Fruit fly (Drosophila melanogaster): Measurements from ENCODE around the gene CG17359.

Gene CG17359

DNA sequence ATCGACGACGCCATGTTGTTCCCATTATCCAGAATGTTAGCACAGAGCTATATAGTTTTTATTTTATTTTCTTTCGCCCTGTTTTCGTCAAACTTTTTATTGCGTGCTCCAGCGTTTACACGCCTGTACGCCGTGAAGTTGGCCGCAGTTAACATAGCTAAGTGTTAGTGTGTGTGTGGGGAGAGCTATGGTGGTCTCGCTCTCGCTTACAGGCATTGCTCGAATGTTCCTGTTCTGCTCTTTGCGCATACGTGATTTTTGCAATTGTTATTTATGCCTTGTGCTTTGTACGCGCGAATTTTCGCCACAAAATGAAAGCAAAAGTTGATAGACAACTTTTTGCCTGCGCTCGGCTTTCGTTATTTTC is 5.0 kb upstream of the CG17359 start:
- TF ChIP-seq sv (GFP tag; optimal IDR thresholded peaks at IDR 0.05): no peak
- TF ChIP-seq Dif (GFP tag; optimal IDR thresholded peaks at IDR 0.05; ENCODE audit: partially characterized antibody): peak; percentile 59
- TF ChIP-seq Sp1 (GFP tag; optimal IDR thresholded peaks at IDR 0.05): peak; percentile 48
- no peak for TF ChIP-seq CrebA (GFP tag; optimal IDR thresholded peaks at IDR 0.05; ENCODE audit: borderline replicate concordance)
- TF ChIP-seq jim (GFP tag; optimal IDR thresholded peaks at IDR 0.05): no peak
- no peak for TF ChIP-seq Dfd (GFP tag; optimal IDR thresholded peaks at IDR 0.05)
- TF ChIP-seq foxo (GFP tag; optimal IDR thresholded peaks at IDR 0.05): no peak
- TF ChIP-seq woc (GFP tag; optimal IDR thresholded peaks at IDR 0.05): no peak
- peak; percentile 21 for TF ChIP-seq fru (GFP tag; optimal IDR thresholded peaks at IDR 0.05)
- TF ChIP-seq GATAd (GFP tag; optimal IDR thresholded peaks at IDR 0.05): no peak
- no peak for TF ChIP-seq Hr83 (GFP tag; optimal IDR thresholded peaks at IDR 0.05; ENCODE audit: poor library complexity, severe bottlenecking)
- no peak for TF ChIP-seq N (GFP tag; optimal IDR thresholded peaks at IDR 0.05)
- no peak for TF ChIP-seq pan (optimal IDR thresholded peaks at IDR 0.05)
- no peak for TF ChIP-seq Mio (GFP tag; optimal IDR thresholded peaks at IDR 0.05)
- no peak for TF ChIP-seq Hnf4 (GFP tag; optimal IDR thresholded peaks at IDR 0.05)
- no peak for TF ChIP-seq ey (GFP tag; optimal IDR thresholded peaks at IDR 0.05)
- TF ChIP-seq sage (GFP tag; optimal IDR thresholded peaks at IDR 0.05): no peak
- TF ChIP-seq dsf (GFP tag; optimal IDR thresholded peaks at IDR 0.05; ENCODE audit: borderline replicate concordance): no peak
- no peak for TF ChIP-seq dl (GFP tag; optimal IDR thresholded peaks at IDR 0.05; ENCODE audit: insufficient read depth in 1 of 2, partially characterized antibody in 2 of 2)
- TF ChIP-seq Jra (GFP tag; optimal IDR thresholded peaks at IDR 0.05): no peak
- no peak for TF ChIP-seq Myc (optimal IDR thresholded peaks at IDR 0.05)
- TF ChIP-seq dmrt93B (GFP tag; optimal IDR thresholded peaks at IDR 0.05): peak; percentile 7
- peak; percentile 5 for TF ChIP-seq br (GFP tag; optimal IDR thresholded peaks at IDR 0.05)
- TF ChIP-seq lola (GFP tag; optimal IDR thresholded peaks at IDR 0.05): no peak
- TF ChIP-seq CG32264 (GFP tag; optimal IDR thresholded peaks at IDR 0.05): no peak
- TF ChIP-seq usp (GFP tag; optimal IDR thresholded peaks at IDR 0.05): no peak
- TF ChIP-seq brk (GFP tag; optimal IDR thresholded peaks at IDR 0.05): peak; percentile 7
- TF ChIP-seq HLH106 (tag; optimal IDR thresholded peaks at IDR 0.05): peak; percentile 15
- no peak for TF ChIP-seq h (GFP tag; optimal IDR thresholded peaks at IDR 0.05)
- TF ChIP-seq OdsH (GFP tag; optimal IDR thresholded peaks at IDR 0.05): no peak
- no peak for TF ChIP-seq CG9705 (GFP tag; optimal IDR thresholded peaks at IDR 0.05)
- no peak for TF ChIP-seq Rel (GFP tag; optimal IDR thresholded peaks at IDR 0.05)
- peak; percentile 54 for TF ChIP-seq Rel (tag; optimal IDR thresholded peaks at IDR 0.05)
- TF ChIP-seq rgr (GFP tag; optimal IDR thresholded peaks at IDR 0.05): peak; percentile 30
- no peak for TF ChIP-seq Abd-B (GFP tag; optimal IDR thresholded peaks at IDR 0.05)
- peak; percentile 100 for TF ChIP-seq psq (GFP tag; optimal IDR thresholded peaks at IDR 0.05)

DNA sequence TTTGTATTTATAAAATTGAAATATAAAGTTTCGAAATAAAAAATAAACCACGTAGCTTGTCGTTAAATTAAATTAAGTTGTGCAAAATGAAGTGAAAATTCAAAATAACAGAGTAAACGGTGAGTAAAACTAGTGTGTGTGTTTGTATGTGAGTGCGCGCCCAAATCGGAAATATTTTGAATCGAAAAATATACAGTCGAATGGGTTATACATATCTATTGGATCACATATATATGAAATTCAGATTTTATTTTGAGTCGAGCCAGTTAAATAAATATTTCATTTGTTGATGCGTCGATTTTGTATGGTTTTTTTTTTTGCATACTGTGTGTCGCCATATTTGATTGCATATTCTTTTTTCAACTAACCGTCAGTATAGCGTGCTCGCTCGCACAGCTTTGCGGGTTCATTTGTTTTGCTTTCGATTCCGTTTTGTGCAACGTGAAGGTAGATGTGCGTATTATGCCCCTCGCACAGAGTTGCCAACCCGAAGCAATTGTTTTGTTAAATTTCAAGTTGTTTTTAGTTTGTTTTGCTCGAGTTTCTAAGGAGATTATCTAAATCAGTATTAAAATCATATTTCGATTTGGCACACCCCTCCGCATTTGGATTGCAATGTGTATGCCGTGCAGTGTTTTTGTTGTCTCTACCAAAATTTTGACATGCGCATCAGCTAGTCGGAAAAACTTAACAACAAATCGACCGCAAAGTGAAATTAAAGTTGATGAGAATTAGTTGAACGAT is 4.4 kb upstream of the CG17359 start:
- TF ChIP-seq fru (GFP tag; optimal IDR thresholded peaks at IDR 0.05): peak; percentile 28
- no peak for TF ChIP-seq h (GFP tag; optimal IDR thresholded peaks at IDR 0.05)
- TF ChIP-seq Rel (GFP tag; optimal IDR thresholded peaks at IDR 0.05): no peak
- peak; percentile 4 for TF ChIP-seq Rel (tag; optimal IDR thresholded peaks at IDR 0.05)
- TF ChIP-seq jim (GFP tag; optimal IDR thresholded peaks at IDR 0.05): peak; percentile 74

DNA sequence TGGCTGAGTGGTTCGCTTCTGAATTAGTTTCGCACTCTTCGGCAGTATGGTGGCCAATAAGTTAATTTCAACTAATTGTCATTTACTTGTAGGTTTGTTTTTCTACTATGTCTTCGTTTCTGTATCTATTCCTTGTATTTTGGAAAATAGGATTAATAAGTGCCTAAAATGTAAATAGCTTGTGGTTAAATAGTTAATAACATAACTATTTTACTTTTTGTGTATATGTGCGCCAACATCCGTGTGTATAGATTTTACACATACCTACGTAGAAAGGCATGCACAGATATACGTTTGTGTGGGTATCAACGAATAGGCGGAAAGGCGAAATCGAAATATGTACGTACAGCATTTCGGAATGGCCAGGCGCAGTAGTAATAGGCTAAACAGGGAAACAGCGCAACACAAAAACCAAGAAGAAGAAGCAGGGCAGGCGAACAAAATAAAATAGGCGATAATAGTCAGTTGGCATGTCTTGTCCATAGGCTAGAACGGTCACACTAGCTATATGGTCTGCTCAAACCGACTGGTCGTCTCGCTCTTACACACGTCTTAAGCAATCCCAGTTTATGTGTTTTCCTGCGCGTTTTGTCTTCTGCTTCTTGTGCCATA is 3.6 kb upstream of the CG17359 start:
- TF ChIP-seq pan (optimal IDR thresholded peaks at IDR 0.05) (no peak), N (GFP tag; optimal IDR thresholded peaks at IDR 0.05) (no peak), rgr (GFP tag; optimal IDR thresholded peaks at IDR 0.05) (no peak), Mio (GFP tag; optimal IDR thresholded peaks at IDR 0.05) (no peak), GATAd (GFP tag; optimal IDR thresholded peaks at IDR 0.05) (no peak), br (GFP tag; optimal IDR thresholded peaks at IDR 0.05) (peak; percentile 21), Abd-B (GFP tag; optimal IDR thresholded peaks at IDR 0.05) (no peak), HLH106 (tag; optimal IDR thresholded peaks at IDR 0.05) (no peak), CG9705 (GFP tag; optimal IDR thresholded peaks at IDR 0.05) (no peak), jim (GFP tag; optimal IDR thresholded peaks at IDR 0.05) (no peak), ey (GFP tag; optimal IDR thresholded peaks at IDR 0.05) (no peak), Sp1 (GFP tag; optimal IDR thresholded peaks at IDR 0.05) (no peak), psq (GFP tag; optimal IDR thresholded peaks at IDR 0.05) (peak; percentile 100), usp (GFP tag; optimal IDR thresholded peaks at IDR 0.05) (no peak), Dif (GFP tag; optimal IDR thresholded peaks at IDR 0.05; ENCODE audit: partially characterized antibody) (peak; percentile 32), dsf (GFP tag; optimal IDR thresholded peaks at IDR 0.05; ENCODE audit: borderline replicate concordance) (no peak), dmrt93B (GFP tag; optimal IDR thresholded peaks at IDR 0.05) (no peak), Hr78 (GFP tag; optimal IDR thresholded peaks at IDR 0.05) (no peak), dl (GFP tag; optimal IDR thresholded peaks at IDR 0.05; ENCODE audit: insufficient read depth in 1 of 2, partially characterized antibody in 2 of 2) (no peak), Jra (GFP tag; optimal IDR thresholded peaks at IDR 0.05) (peak; percentile 30), Myc (optimal IDR thresholded peaks at IDR 0.05) (no peak), lola (GFP tag; optimal IDR thresholded peaks at IDR 0.05) (no peak), sv (GFP tag; optimal IDR thresholded peaks at IDR 0.05) (no peak), h (GFP tag; optimal IDR thresholded peaks at IDR 0.05) (no peak), Vsx2 (GFP tag; optimal IDR thresholded peaks at IDR 0.05; ENCODE audit: partially characterized antibody) (no peak), Hr83 (GFP tag; optimal IDR thresholded peaks at IDR 0.05; ENCODE audit: poor library complexity, severe bottlenecking) (no peak), Hnf4 (GFP tag; optimal IDR thresholded peaks at IDR 0.05) (no peak), Dfd (GFP tag; optimal IDR thresholded peaks at IDR 0.05) (no peak), brk (GFP tag; optimal IDR thresholded peaks at IDR 0.05) (no peak), OdsH (GFP tag; optimal IDR thresholded peaks at IDR 0.05) (no peak), woc (GFP tag; optimal IDR thresholded peaks at IDR 0.05) (no peak), foxo (GFP tag; optimal IDR thresholded peaks at IDR 0.05) (no peak), tai (GFP tag; optimal IDR thresholded peaks at IDR 0.05) (no peak), sage (GFP tag; optimal IDR thresholded peaks at IDR 0.05) (peak; percentile 28), CrebA (GFP tag; optimal IDR thresholded peaks at IDR 0.05; ENCODE audit: borderline replicate concordance) (no peak), Rel (GFP tag; optimal IDR thresholded peaks at IDR 0.05) (no peak), Rel (tag; optimal IDR thresholded peaks at IDR 0.05) (peak; percentile 47)
